Fruit fly (Drosophila melanogaster): ENCODE data around the gene JMJD7.

Gene JMJD7

dm6 chr3L:13440370-13440960 is 9.6 kb downstream of the JMJD7 start, which contains the start of the genes CG10140 and CG14109:
CG10140 (minus strand) TSS chr3L:13440470.
CG14109 (plus strand) TSS chr3L:13440910.
- TF ChIP-seq CG1832 (GFP tag; optimal IDR thresholded peaks at IDR 0.05) (no peak), Deaf1 (tag; optimal IDR thresholded peaks at IDR 0.05) (peak; percentile 89), CG3065 (GFP tag; optimal IDR thresholded peaks at IDR 0.05) (no peak), D19A (tag; optimal IDR thresholded peaks at IDR 0.05) (peak; percentile 20), TFAM (GFP tag; optimal IDR thresholded peaks at IDR 0.05) (no peak)

DNA sequence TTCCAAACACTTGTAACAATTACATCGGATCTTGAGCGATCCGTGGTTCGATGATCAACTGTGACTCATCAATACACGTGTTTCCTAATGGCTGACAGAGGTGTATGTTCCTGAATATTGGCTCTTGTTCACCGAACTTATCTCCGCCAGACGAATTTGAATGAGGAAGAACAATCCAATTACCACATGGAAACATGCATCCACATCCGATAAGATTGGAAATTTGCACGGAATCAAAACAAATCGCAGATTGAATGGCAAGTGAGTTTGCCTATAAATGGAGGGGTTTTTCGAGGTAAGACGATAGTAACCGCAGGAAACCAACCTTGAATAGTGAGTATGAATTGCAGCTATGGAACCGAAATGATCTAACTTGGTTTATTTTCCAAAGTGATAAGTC is 12.4 kb downstream of the JMJD7 start, which contains the start of gene CG10725:
Gene CG10725 (plus strand): TSS at position 301 of the 400 bp plus-strand sequence.
- TF ChIP-seq sima (GFP tag; optimal IDR thresholded peaks at IDR 0.05) (no peak), CG10321 (GFP tag; IDR thresholded peaks at IDR 0.05) (no peak), Abd-B (GFP tag; optimal IDR thresholded peaks at IDR 0.05) (no peak), wdn (GFP tag; IDR thresholded peaks at IDR 0.05) (no peak), gem (tag; optimal IDR thresholded peaks at IDR 0.05) (no peak), dmrt99B (tag; optimal IDR thresholded peaks at IDR 0.05) (no peak), CG8388 (GFP tag; optimal IDR thresholded peaks at IDR 0.05) (no peak), amos (GFP tag; IDR thresholded peaks at IDR 0.05; ENCODE audit: partially characterized antibody) (no peak), CG3726 (GFP tag; IDR thresholded peaks at IDR 0.05) (no peak), CG5953 (GFP tag; IDR thresholded peaks at IDR 0.05) (no peak), CG13296 (GFP tag; optimal IDR thresholded peaks at IDR 0.05) (no peak), Lpt (GFP tag; optimal IDR thresholded peaks at IDR 0.05) (no peak), CG3163 (GFP tag; optimal IDR thresholded peaks at IDR 0.05) (no peak)

dm6 chr3L:13437036-13437435 is 13.0 kb downstream of the JMJD7 start, which contains the start of gene CG10154:
CG10154 (minus strand) TSS chr3L:13437136.
- TF ChIP-seq ab (GFP tag; optimal IDR thresholded peaks at IDR 0.05), result no peak
- TF ChIP-seq kni (GFP tag; optimal IDR thresholded peaks at IDR 0.05), result no peak
- no peak for TF ChIP-seq CG14860 (GFP tag; IDR thresholded peaks at IDR 0.05; ENCODE audit: partially characterized antibody)
- TF ChIP-seq Mrtf (GFP tag; IDR thresholded peaks at IDR 0.05), result no peak
- no peak for TF ChIP-seq CG4282 (GFP tag; optimal IDR thresholded peaks at IDR 0.05)
- TF ChIP-seq scrt (GFP tag; optimal IDR thresholded peaks at IDR 0.05), result no peak
- no peak for TF ChIP-seq BEAF-32 (GFP tag; optimal IDR thresholded peaks at IDR 0.05)
- TF ChIP-seq HmgZ (tag; optimal IDR thresholded peaks at IDR 0.05), result no peak

DNA sequence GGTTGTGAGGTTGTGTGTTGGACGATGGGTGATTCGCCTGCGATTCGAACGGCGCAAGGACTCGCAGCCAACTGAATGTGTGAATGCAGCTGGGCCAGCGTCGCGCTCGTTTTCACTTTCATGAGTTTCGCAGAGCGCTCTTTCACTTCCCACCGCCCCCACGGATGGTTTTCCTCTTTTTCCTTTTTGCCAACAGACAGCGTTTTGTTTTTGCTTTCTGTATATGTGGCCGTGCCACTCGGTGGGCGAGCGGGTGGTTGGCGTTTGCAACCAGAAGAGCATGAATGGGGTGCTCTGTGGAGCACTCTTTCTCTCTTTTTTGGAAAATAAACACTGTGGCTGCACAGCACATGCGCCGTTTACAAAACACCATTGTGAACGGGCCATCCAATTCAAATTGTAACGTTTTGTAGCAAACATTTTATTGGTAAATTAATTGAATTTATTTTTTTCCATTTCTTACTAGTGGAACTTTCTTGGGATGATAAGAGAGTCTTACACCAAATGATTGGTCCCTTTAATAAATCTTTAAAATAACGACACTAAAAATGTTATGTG is 14.8 kb downstream of the JMJD7 start, which contains the start of gene CG10713:
Gene CG10713 (minus strand): TSS at position 60 of the 558 bp plus-strand sequence.
- TF ChIP-seq prd (optimal IDR thresholded peaks at IDR 0.05) (no peak), prd (GFP tag; IDR thresholded peaks at IDR 0.05) (no peak), CG7372 (GFP tag; IDR thresholded peaks at IDR 0.05) (no peak), Atf6 (GFP tag; IDR thresholded peaks at IDR 0.05) (peak; percentile 24; the same call in 1 of the 2 replicates), cg (GFP tag; optimal IDR thresholded peaks at IDR 0.05) (no peak), CG16863 (GFP tag; optimal IDR thresholded peaks at IDR 0.05) (no peak), Atf3 (GFP tag; optimal IDR thresholded peaks at IDR 0.05) (no peak), eve (GFP tag; optimal IDR thresholded peaks at IDR 0.05) (no peak), Drgx (GFP tag; IDR thresholded peaks at IDR 0.05) (peak; percentile 74), btn (GFP tag; optimal IDR thresholded peaks at IDR 0.05) (no peak), Myb (GFP tag; optimal IDR thresholded peaks at IDR 0.05) (peak; percentile 76), lmd (GFP tag; IDR thresholded peaks at IDR 0.05) (no peak), bsh (GFP tag; optimal IDR thresholded peaks at IDR 0.05) (peak in 1 of 2 experiments; percentile 49), Max (GFP tag; optimal IDR thresholded peaks at IDR 0.05) (no peak), CG1602 (GFP tag; optimal IDR thresholded peaks at IDR 0.05) (no peak), CG12155 (GFP tag; optimal IDR thresholded peaks at IDR 0.05) (no peak), bab2 (GFP tag; optimal IDR thresholded peaks at IDR 0.05) (no peak), ab (GFP tag; optimal IDR thresholded peaks at IDR 0.05) (no peak), HLH3B (GFP tag; IDR thresholded peaks at IDR 0.05) (peak; percentile 18; the same call in 1 of the 2 replicates), CG8944 (GFP tag; optimal IDR thresholded peaks at IDR 0.05) (no peak), so (GFP tag; IDR thresholded peaks at IDR 0.05) (0 out of 3 replicates have a peak, but pooled peaks have one; percentile 13), zfh1 (GFP tag; IDR thresholded peaks at IDR 0.05) (no peak)

Data from whole organism, embryonic.